Worm (Caenorhabditis elegans) whole organism, early embryonic: Measurements from ENCODE around the gene F19B2.6.

Source experiments
- B0310.2 ChIP-seq: sonication (generic microtip); optimal IDR thresholded peaks from 2 replicates; lab custom pipeline; 2016; ENCODE audit warnings: mild to moderate bottlenecking, missing genetic modification characterization, missing compliant biosample characterization
- F13C5.2 ChIP-seq: sonication (generic microtip); optimal IDR thresholded peaks from 2 replicates; lab custom pipeline; 2017; ENCODE audit warnings: mild to moderate bottlenecking, missing genetic modification characterization, inconsistent platforms, missing compliant biosample characterization
- aly-1 ChIP-seq: sonication (generic microtip); optimal IDR thresholded peaks from 2 replicates; lab custom pipeline; 2016; ENCODE audit warnings: missing genetic modification characterization, missing compliant biosample characterization
- ama-1 ChIP-seq: fragments of 150-350 bp; optimal IDR thresholded peaks from 2 replicates; lab custom pipeline; 2014
- ceh-13 ChIP-seq: fragments of 200-800 bp; sonication (Bioruptor generic); optimal IDR thresholded peaks from 2 replicates; lab custom pipeline; 2018; ENCODE audit warnings: mild to moderate bottlenecking, missing genetic modification characterization, missing compliant biosample characterization
- ceh-36 ChIP-seq: sonication (generic microtip); optimal IDR thresholded peaks from 2 replicates; lab custom pipeline; 2016; ENCODE audit warnings: missing genetic modification characterization, inconsistent platforms, missing compliant biosample characterization
- flt-1 ChIP-seq: fragments of 200-800 bp; sonication (Bioruptor generic); IDR thresholded peaks from 2 replicates; pipeline ENCODE4 v1.3.6; 2022; ENCODE audit warnings: missing genetic modification characterization, missing compliant biosample characterization
- hmbx-1 ChIP-seq: sonication (generic microtip); optimal IDR thresholded peaks from 2 replicates; lab custom pipeline; 2016; ENCODE audit warnings: mild to moderate bottlenecking, missing genetic modification characterization, missing compliant biosample characterization
- hmg-4 ChIP-seq: fragments of 200-800 bp; sonication (Bioruptor generic); optimal IDR thresholded peaks from 2 replicates; lab custom pipeline; 2018; ENCODE audit warnings: mild to moderate bottlenecking, missing genetic modification characterization, missing compliant biosample characterization
- hnd-1 ChIP-seq: sonication (generic microtip); optimal IDR thresholded peaks from 2 replicates; lab custom pipeline; 2016; ENCODE audit warnings: missing genetic modification characterization, missing compliant biosample characterization
- pes-1 ChIP-seq: fragments of 200-800 bp; sonication (Bioruptor generic); IDR thresholded peaks from 2 replicates; pipeline ENCODE4 v1.3.6; 2022; ENCODE audit warnings: missing genetic modification reagents, missing genetic modification characterization, missing compliant biosample characterization
- sea-1 ChIP-seq: fragments of 200-800 bp; sonication (Bioruptor generic); conservative IDR thresholded peaks from 2 replicates; pipeline ENCODE4 v1.3.6; 2022; ENCODE audit warnings: missing genetic modification characterization, missing compliant biosample characterization
- tbx-11 ChIP-seq: fragments of 200-800 bp; sonication (Bioruptor generic); IDR thresholded peaks from 2 replicates; pipeline ENCODE4 v1.3.6; 2022; ENCODE audit warnings: missing genetic modification characterization, missing compliant biosample characterization
- tbx-37 ChIP-seq: fragments of 200-800 bp; sonication (Bioruptor generic); conservative IDR thresholded peaks from 2 replicates; pipeline ENCODE4 v1.3.6; 2022; ENCODE audit warnings: missing genetic modification reagents, missing genetic modification characterization, missing compliant biosample characterization

ce11 chrV:20124393-20124792 lies 33.9 kb upstream of the F19B2.6 start:
- TF ChIP-seq hmbx-1 (tag; lab: Kevin White, UChicago) (no peak), F13C5.2 (tag; lab: Kevin White, UChicago) (no peak), ama-1 (no peak), flt-1 (GFP tag; lab: Robert Waterston, UW) (no peak), hnd-1 (tag; lab: Kevin White, UChicago) (no peak), ceh-13 (no peak), aly-1 (tag; lab: Kevin White, UChicago) (no peak), tbx-11 (GFP tag; lab: Robert Waterston, UW) (no peak), B0310.2 (no peak), hmg-4 (GFP tag; lab: Kevin White, UChicago) (no peak), pes-1 (GFP tag; lab: Robert Waterston, UW) (no peak), tbx-37 (GFP tag; lab: Robert Waterston, UW) (no peak), ceh-36 (tag; lab: Kevin White, UChicago) (no peak), sea-1 (GFP tag; lab: Robert Waterston, UW) (no peak)
